Fruit fly (Drosophila melanogaster) whole organism, embryonic: ENCODE results near the gene iav.

Source experiments
- Asciz ChIP-seq: fragments of 200-800 bp; sonication (Bioruptor generic); optimal IDR thresholded peaks from 2 replicates; lab custom pipeline; 2017; ENCODE audit warnings: missing biosample characterization, mild to moderate bottlenecking, missing genetic modification characterization, missing genetic modification reagents
- CG10209 ChIP-seq: fragments of 200-800 bp; sonication (Bioruptor generic); optimal IDR thresholded peaks from 3 replicates; lab custom pipeline; 2017; ENCODE audit warnings: missing biosample characterization, mild to moderate bottlenecking, missing genetic modification characterization, missing genetic modification reagents
- CG10267 ChIP-seq: fragments of 200-800 bp; sonication (Bioruptor generic); optimal IDR thresholded peaks from 2 replicates; lab custom pipeline; 2018; ENCODE audit warnings: missing biosample characterization, mild to moderate bottlenecking, missing genetic modification characterization, moderate library complexity
- CG10366 ChIP-seq: fragments of 200-800 bp; sonication (Bioruptor generic); IDR thresholded peaks from 2 replicates; pipeline ENCODE4 v1.3.6; 2022; ENCODE audit warnings: missing biosample characterization, missing genetic modification characterization
- CG10462 ChIP-seq: fragments of 200-800 bp; sonication (Bioruptor generic); optimal IDR thresholded peaks from 2 replicates; lab custom pipeline; 2016; ENCODE audit warnings: missing biosample characterization, missing genetic modification characterization
- CG11247 ChIP-seq: fragments of 200-800 bp; sonication (Bioruptor generic); IDR thresholded peaks from 2 replicates; pipeline ENCODE4 v1.3.6; 2022; ENCODE audit warnings: missing biosample characterization, missing genetic modification characterization
- CG11696 ChIP-seq: fragments of 200-800 bp; sonication (Bioruptor generic); IDR thresholded peaks from 2 replicates; pipeline ENCODE4 v1.3.6; 2022; ENCODE audit warnings: missing biosample characterization, missing genetic modification characterization
- CG12236 ChIP-seq: fragments of 200-800 bp; sonication (Bioruptor generic); optimal IDR thresholded peaks from 2 replicates; lab custom pipeline; 2016; ENCODE audit warnings: missing biosample characterization, missing genetic modification characterization
- CG12942 ChIP-seq: fragments of 200-800 bp; sonication (Bioruptor generic); optimal IDR thresholded peaks from 3 replicates; lab custom pipeline; 2016; ENCODE audit warnings: missing biosample characterization, missing genetic modification characterization
- CG13123 ChIP-seq: fragments of 200-800 bp; sonication (Bioruptor generic); optimal IDR thresholded peaks from 2 replicates; lab custom pipeline; 2016; ENCODE audit warnings: missing biosample characterization, missing genetic modification characterization
- CG13775 ChIP-seq: fragments of 200-800 bp; sonication (Bioruptor generic); optimal IDR thresholded peaks from 3 replicates; lab custom pipeline; 2017; ENCODE audit warnings: missing biosample characterization, mild to moderate bottlenecking, missing genetic modification characterization
- CG14441 ChIP-seq: fragments of 200-800 bp; sonication (Bioruptor generic); IDR thresholded peaks from 2 replicates; pipeline ENCODE4 v1.3.6; 2022; ENCODE audit warnings: missing biosample characterization, missing genetic modification characterization
- CG14710 ChIP-seq: fragments of 200-800 bp; sonication (Bioruptor generic); optimal IDR thresholded peaks from 3 replicates; lab custom pipeline; 2019; ENCODE audit warnings: missing biosample characterization, mild to moderate bottlenecking, missing genetic modification characterization, moderate library complexity
- CG17568 ChIP-seq: fragments of 200-800 bp; sonication (Bioruptor generic); optimal IDR thresholded peaks from 2 replicates; lab custom pipeline; 2018; ENCODE audit warnings: missing biosample characterization, mild to moderate bottlenecking, missing genetic modification characterization, moderate library complexity
- CG2116 ChIP-seq: fragments of 200-800 bp; sonication (Bioruptor generic); optimal IDR thresholded peaks from 3 replicates; lab custom pipeline; 2018; ENCODE audit warnings: missing biosample characterization, mild to moderate bottlenecking, missing genetic modification characterization
- CG2199 ChIP-seq: fragments of 200-800 bp; sonication (Bioruptor generic); IDR thresholded peaks from 3 replicates; pipeline ENCODE4 v1.3.6; 2022; ENCODE audit warnings: missing biosample characterization, missing genetic modification characterization
- CG31441 ChIP-seq: fragments of 200-800 bp; sonication (Bioruptor generic); IDR thresholded peaks from 2 replicates; pipeline ENCODE4 v1.3.6; 2022; ENCODE audit warnings: missing biosample characterization, missing genetic modification characterization
- CG5953 ChIP-seq: fragments of 200-800 bp; sonication (Bioruptor generic); IDR thresholded peaks from 2 replicates; pipeline ENCODE4 v1.3.6; 2022; ENCODE audit warnings: missing biosample characterization, missing genetic modification characterization
- CG6683 ChIP-seq: fragments of 200-800 bp; sonication (Bioruptor generic); optimal IDR thresholded peaks from 2 replicates; lab custom pipeline; 2017; ENCODE audit warnings: missing biosample characterization, mild to moderate bottlenecking, missing genetic modification characterization, missing genetic modification reagents
- CG8765 ChIP-seq: fragments of 200-800 bp; sonication (Bioruptor generic); IDR thresholded peaks from 2 replicates; pipeline ENCODE4 v1.3.6; 2022; ENCODE audit warnings: missing biosample characterization, missing genetic modification characterization
- CG9609 ChIP-seq: fragments of 200-800 bp; sonication (Bioruptor generic); optimal IDR thresholded peaks from 3 replicates; lab custom pipeline; 2016; ENCODE audit warnings: missing biosample characterization, missing genetic modification characterization
- Ets97D ChIP-seq: fragments of 200-800 bp; sonication (Bioruptor generic); optimal IDR thresholded peaks from 3 replicates; lab custom pipeline; 2016; ENCODE audit warnings: missing biosample characterization, missing genetic modification characterization
- GATAe ChIP-seq: fragments of 200-800 bp; sonication (Bioruptor generic); conservative IDR thresholded peaks from 2 replicates; pipeline ENCODE4 v1.3.6; 2022; ENCODE audit warnings: missing biosample characterization, missing genetic modification characterization
- HmgZ ChIP-seq: fragments of 200-800 bp; sonication (Bioruptor generic); optimal IDR thresholded peaks from 2 replicates; lab custom pipeline; 2018; ENCODE audit warnings: missing biosample characterization, mild to moderate bottlenecking, missing genetic modification characterization
- Mes4 ChIP-seq: fragments of 200-800 bp; sonication (Bioruptor generic); optimal IDR thresholded peaks from 2 replicates; lab custom pipeline; 2016; ENCODE audit warnings: missing biosample characterization, missing genetic modification characterization
- Neu2 ChIP-seq: fragments of 200-800 bp; sonication (Bioruptor generic); optimal IDR thresholded peaks from 3 replicates; lab custom pipeline; 2016; ENCODE audit warnings: missing biosample characterization, missing genetic modification characterization, borderline replicate concordance
- Scr ChIP-seq: fragments of 200-800 bp; sonication (Bioruptor generic); IDR thresholded peaks from 2 replicates; pipeline ENCODE4 v1.3.6; 2022; ENCODE audit warnings: missing biosample characterization, missing genetic modification characterization; ENCODE audit not compliant: partially characterized antibody
- Sin3A ChIP-seq: fragments of >200 bp; optimal IDR thresholded peaks from 2 replicates; lab custom pipeline; 2018
- Ssrp ChIP-seq: fragments of 200-800 bp; sonication (Bioruptor generic); optimal IDR thresholded peaks from 2 replicates; lab custom pipeline; 2018; ENCODE audit warnings: missing biosample characterization, mild to moderate bottlenecking, missing genetic modification characterization, moderate library complexity
- Taf1 ChIP-seq: fragments of 200-800 bp; sonication (Bioruptor generic); IDR thresholded peaks from 2 replicates; pipeline ENCODE4 v1.3.6; 2022; ENCODE audit warnings: missing biosample characterization, missing genetic modification characterization
- Vsx1 ChIP-seq: fragments of 200-800 bp; sonication (Bioruptor generic); optimal IDR thresholded peaks from 2 replicates; lab custom pipeline; 2017; ENCODE audit warnings: missing biosample characterization, mild to moderate bottlenecking, missing genetic modification characterization, missing genetic modification reagents
- btn ChIP-seq: fragments of 200-800 bp; sonication (Bioruptor generic); optimal IDR thresholded peaks from 2 replicates; lab custom pipeline; 2016; ENCODE audit warnings: missing biosample characterization, missing genetic modification characterization
- crol ChIP-seq: fragments of 200-800 bp; sonication (Bioruptor generic); IDR thresholded peaks from 2 replicates; pipeline ENCODE4 v1.3.6; 2022; ENCODE audit warnings: missing biosample characterization, missing genetic modification characterization
- eve ChIP-seq, 2 experiments: fragments of >200 bp; optimal IDR thresholded peaks; 2 replicates each; lab custom pipeline; 2017; ENCODE audit warnings: missing biosample characterization in 2 of 2, missing genetic modification characterization in 2 of 2
- fd96Cb ChIP-seq: fragments of 200-800 bp; sonication (Bioruptor generic); optimal IDR thresholded peaks from 2 replicates; lab custom pipeline; 2018; ENCODE audit warnings: missing biosample characterization, mild to moderate bottlenecking, missing genetic modification characterization, moderate library complexity
- fu2 ChIP-seq: fragments of 200-800 bp; sonication (Bioruptor generic); optimal IDR thresholded peaks from 2 replicates; lab custom pipeline; 2016; ENCODE audit warnings: missing biosample characterization, missing genetic modification characterization
- grau ChIP-seq: fragments of 200-800 bp; optimal IDR thresholded peaks from 3 replicates; lab custom pipeline; 2019; ENCODE audit warnings: missing biosample characterization, mild to moderate bottlenecking, missing genetic modification characterization, moderate library complexity
- ind ChIP-seq: fragments of 200-800 bp; sonication (Bioruptor generic); optimal IDR thresholded peaks from 3 replicates; lab custom pipeline; 2016; ENCODE audit warnings: missing biosample characterization, missing genetic modification characterization
- insv ChIP-seq, 2 experiments: fragments of 200-800 bp; sonication (Bioruptor generic); optimal IDR thresholded peaks; 3 replicates each; lab custom pipeline; 2016 to 2018; ENCODE audit warnings: missing biosample characterization in 2 of 2, missing genetic modification characterization in 2 of 2
- kni ChIP-seq: fragments of 200-800 bp; sonication (Bioruptor generic); optimal IDR thresholded peaks from 3 replicates; lab custom pipeline; 2017; ENCODE audit warnings: mild to moderate bottlenecking, missing biosample characterization, missing genetic modification reagents, missing genetic modification characterization
- lbe ChIP-seq: fragments of 200-800 bp; sonication (Bioruptor generic); optimal IDR thresholded peaks from 2 replicates; lab custom pipeline; 2016; ENCODE audit warnings: missing biosample characterization, mild to moderate bottlenecking, missing genetic modification characterization
- lmd ChIP-seq: fragments of 200-800 bp; sonication (Bioruptor generic); IDR thresholded peaks from 2 replicates; pipeline ENCODE4 v1.3.6; 2022; ENCODE audit warnings: missing biosample characterization, missing genetic modification characterization
- lov ChIP-seq, 2 experiments: fragments of 200-800 bp in 1 of 2; fragments of >200 bp in 1 of 2; sonication (Bioruptor generic) in 1 of 2; IDR thresholded peaks in 1 of 2; optimal IDR thresholded peaks in 1 of 2; 2 replicates in 1 of 2; 3 replicates in 1 of 2; pipeline versions ENCODE4 v1.3.6 to Lab custom; 2017 to 2022; ENCODE audit warnings: missing biosample characterization in 1 of 2, missing genetic modification characterization in 1 of 2
- p53 ChIP-seq: fragments of 200-800 bp; sonication (Bioruptor generic); optimal IDR thresholded peaks from 2 replicates; lab custom pipeline; 2016; ENCODE audit warnings: missing biosample characterization, missing genetic modification characterization
- scrt ChIP-seq: fragments of 200-800 bp; sonication (Bioruptor generic); optimal IDR thresholded peaks from 2 replicates; lab custom pipeline; 2018; ENCODE audit warnings: missing biosample characterization, mild to moderate bottlenecking, missing genetic modification characterization, moderate library complexity
- sens ChIP-seq: fragments of 200-800 bp; sonication (Bioruptor generic); peaks from one replicate; lab custom pipeline; 2016; ENCODE audit warnings: missing biosample characterization, missing genetic modification characterization
- slou ChIP-seq: fragments of 200-800 bp; sonication (Bioruptor generic); optimal IDR thresholded peaks from 3 replicates; lab custom pipeline; 2016; ENCODE audit warnings: missing biosample characterization, missing genetic modification characterization
- slp2 ChIP-seq: fragments of 200-800 bp; sonication (Bioruptor generic); optimal IDR thresholded peaks from 2 replicates; lab custom pipeline; 2016; ENCODE audit warnings: missing biosample characterization, missing genetic modification characterization
- sr ChIP-seq: fragments of 200-800 bp; sonication (Bioruptor generic); IDR thresholded peaks from 3 replicates; pipeline ENCODE4 v1.3.6; 2022; ENCODE audit warnings: missing biosample characterization, missing genetic modification characterization
- stc ChIP-seq: fragments of 200-800 bp; sonication (Bioruptor generic); IDR thresholded peaks from 2 replicates; pipeline ENCODE4 v1.3.6; 2022; ENCODE audit warnings: missing biosample characterization, missing genetic modification characterization
- tio ChIP-seq: fragments of 200-800 bp; sonication (Bioruptor generic); optimal IDR thresholded peaks from 2 replicates; lab custom pipeline; 2017; ENCODE audit warnings: missing biosample characterization, missing genetic modification characterization, inconsistent platforms

The iav gene

dm6 chrX:6794190-6794589 lies 19.6 kb upstream of the iav start (continued):
- peak; percentile 73 for TF ChIP-seq CG12236 (GFP tag; lab: Kevin White, UChicago)
- peak; percentile 45 for TF ChIP-seq slou
- peak; percentile 60 for TF ChIP-seq CG10462
- TF ChIP-seq tio (GFP tag; lab: Kevin White, UChicago): peak; percentile 80
- TF ChIP-seq CG2199 (GFP tag; lab: Robert Waterston, UW): peak; percentile 85
- TF ChIP-seq grau (tag; lab: Kevin White, UChicago): peak; percentile 81
- TF ChIP-seq scrt (GFP tag; lab: Kevin White, UChicago): peak; percentile 60
- TF ChIP-seq Ets97D (GFP tag; lab: Kevin White, UChicago): peak; percentile 56
- peak; percentile 44; the same call in 1 of the 3 replicates for TF ChIP-seq sr (GFP tag; lab: Robert Waterston, UW)
- TF ChIP-seq GATAe (GFP tag; lab: Robert Waterston, UW): no peak
- peak; percentile 81 for TF ChIP-seq HmgZ (tag; lab: Kevin White, UChicago)
- 0 out of 2 replicates have a peak, but pooled peaks have one; percentile 37 for TF ChIP-seq CG8765 (GFP tag; lab: Robert Waterston, UW)
- peak; percentile 70 for TF ChIP-seq CG9609 (GFP tag; lab: Kevin White, UChicago)
- peak; percentile 91 for TF ChIP-seq CG14441 (GFP tag; lab: Robert Waterston, UW)
- TF ChIP-seq CG10209 (GFP tag; lab: Kevin White, UChicago): peak; percentile 80
- peak; percentile 65 for TF ChIP-seq CG13775 (GFP tag; lab: Kevin White, UChicago)
- peak; percentile 53 for TF ChIP-seq CG10267 (tag; lab: Kevin White, UChicago)
- TF ChIP-seq fu2 (GFP tag; lab: Kevin White, UChicago): peak; percentile 80
- peak; percentile 90 for TF ChIP-seq CG5953 (GFP tag; lab: Robert Waterston, UW)
- 0 out of 2 replicates have a peak, but pooled peaks have one; percentile 32 for TF ChIP-seq crol (GFP tag; lab: Robert Waterston, UW)
- peak; percentile 51 for TF ChIP-seq btn (GFP tag; lab: Kevin White, UChicago)
- peak; percentile 41 for TF ChIP-seq CG14710 (tag; lab: Kevin White, UChicago)
- TF ChIP-seq lbe: no peak
- peak; percentile 50 for TF ChIP-seq Neu2 (GFP tag; lab: Kevin White, UChicago)
- TF ChIP-seq p53 (GFP tag; lab: Kevin White, UChicago): peak; percentile 51
- TF ChIP-seq Asciz (GFP tag; lab: Kevin White, UChicago): peak; percentile 73
- TF ChIP-seq stc (GFP tag; lab: Robert Waterston, UW): peak; percentile 83
- TF ChIP-seq Scr (GFP tag; lab: Robert Waterston, UW): no peak
- peak; percentile 95 for TF ChIP-seq sens (GFP tag; lab: Kevin White, UChicago)
- TF ChIP-seq Ssrp: peak; percentile 71
- peak; percentile 73 for TF ChIP-seq CG31441
- peak; percentile 88 for TF ChIP-seq lmd
- peak; percentile 76 for TF ChIP-seq slp2 (GFP tag; lab: Kevin White, UChicago)
- TF ChIP-seq Vsx1 (GFP tag; lab: Kevin White, UChicago): peak; percentile 56
- TF ChIP-seq eve (GFP tag; optimal IDR thresholded peaks at IDR 0.05; lab: Kevin White, UChicago): peak in 1 of 2 experiments; percentile 73
- TF ChIP-seq insv (GFP tag; optimal IDR thresholded peaks at IDR 0.05; lab: Kevin White, UChicago): no peak
- TF ChIP-seq CG11696 (GFP tag; lab: Robert Waterston, UW): peak; percentile 95
- TF ChIP-seq Sin3A (lab: Kevin White, UChicago): no peak
- TF ChIP-seq CG13123 (GFP tag; lab: Kevin White, UChicago): peak; percentile 64
- no peak for TF ChIP-seq kni (GFP tag; lab: Kevin White, UChicago)
- peak; percentile 32 for TF ChIP-seq CG6683 (GFP tag; lab: Kevin White, UChicago)
- TF ChIP-seq CG12942 (GFP tag; lab: Kevin White, UChicago): peak; percentile 79
- TF ChIP-seq CG2116 (GFP tag; lab: Kevin White, UChicago): peak; percentile 27
- peak; percentile 70 for TF ChIP-seq Taf1 (GFP tag; lab: Robert Waterston, UW)
- TF ChIP-seq CG17568: peak; percentile 68
- peak; percentile 85 for TF ChIP-seq ind (GFP tag; lab: Kevin White, UChicago)
- peak; percentile 79 for TF ChIP-seq fd96Cb (tag; lab: Kevin White, UChicago)
- peak; percentile 81 for TF ChIP-seq CG11247 (GFP tag; lab: Robert Waterston, UW)
- no peak for TF ChIP-seq lov (optimal IDR thresholded peaks at IDR 0.05; lab: Kevin White, UChicago)
- peak; percentile 62; the same call in 1 of the 3 replicates for TF ChIP-seq lov (GFP tag; IDR thresholded peaks at IDR 0.05; lab: Robert Waterston, UW)
- TF ChIP-seq CG10366 (GFP tag; lab: Robert Waterston, UW): peak; percentile 91
- TF ChIP-seq Mes4 (GFP tag; lab: Kevin White, UChicago): peak; percentile 75
